Worm (Caenorhabditis elegans) whole organism, L4 larva: Measurements from ENCODE around the gene tag-342.
A peak's percentile ranks its signal among the peaks of the same experiment; 100 is the strongest.

ENCODE experiments used
- F37D6.2 ChIP-seq: sonication (generic microtip); optimal IDR thresholded peaks from 2 replicates; lab custom pipeline; 2016; ENCODE audit warnings: mild to moderate bottlenecking, missing genetic modification characterization, missing compliant biosample characterization
- R02D3.7 ChIP-seq: fragments of 150-350 bp; sonication (generic microtip); optimal IDR thresholded peaks from 3 replicates; lab custom pipeline; 2014; ENCODE audit warnings: missing biosample characterization, missing genetic modification characterization
- T20F7.1 ChIP-seq: fragments of 200-800 bp; sonication (Bioruptor generic); optimal IDR thresholded peaks from 2 replicates; lab custom pipeline; 2018; ENCODE audit warnings: mild to moderate bottlenecking, missing genetic modification characterization, missing compliant biosample characterization
- Y105C5A.15 ChIP-seq: fragments of 200-800 bp; sonication (Bioruptor generic); IDR thresholded peaks from 2 replicates; pipeline ENCODE4 v1.3.6; 2022; ENCODE audit warnings: missing genetic modification characterization, missing compliant biosample characterization
- Y48G9A.11 ChIP-seq: fragments of 200-800 bp; sonication (Bioruptor generic); IDR thresholded peaks from 2 replicates; pipeline ENCODE4 v1.3.6; 2022; ENCODE audit warnings: missing genetic modification reagents, missing genetic modification characterization, missing compliant biosample characterization
- Y5F2A.4 ChIP-seq: fragments of 200-800 bp; sonication (Bioruptor generic); optimal IDR thresholded peaks from 2 replicates; lab custom pipeline; 2018; ENCODE audit warnings: mild to moderate bottlenecking, missing genetic modification characterization, missing compliant biosample characterization
- Y75B8A.6 ChIP-seq: fragments of 200-800 bp; sonication (Bioruptor generic); IDR thresholded peaks from 2 replicates; pipeline ENCODE4 v1.3.6; 2022; ENCODE audit warnings: missing genetic modification reagents, missing genetic modification characterization, missing compliant biosample characterization
- aha-1 ChIP-seq: fragments of 150-350 bp; peaks from one replicate; lab custom pipeline; 2014; ENCODE audit warnings: missing biosample characterization, missing genetic modification characterization
- ama-1 ChIP-seq: fragments of 150-350 bp; optimal IDR thresholded peaks from 2 replicates; lab custom pipeline; 2014; ENCODE audit warnings: inconsistent platforms, mixed read lengths
- arid-1 ChIP-seq: fragments of 200-800 bp; sonication (Bioruptor generic); conservative IDR thresholded peaks from 2 replicates; pipeline ENCODE4 v1.3.6; 2022; ENCODE audit warnings: missing genetic modification reagents, missing genetic modification characterization, missing compliant biosample characterization
- ceh-28 ChIP-seq: fragments of 150-350 bp; optimal IDR thresholded peaks from 2 replicates; lab custom pipeline; 2014; ENCODE audit warnings: missing biosample characterization, missing genetic modification reagents, missing genetic modification characterization
- ceh-32 ChIP-seq: sonication (generic microtip); optimal IDR thresholded peaks from 2 replicates; lab custom pipeline; 2016; ENCODE audit warnings: mild to moderate bottlenecking, missing genetic modification characterization, missing compliant biosample characterization; ENCODE audit not compliant: poor library complexity
- ceh-44 ChIP-seq: fragments of 200-800 bp; sonication (Bioruptor generic); IDR thresholded peaks from 2 replicates; pipeline ENCODE4 v1.3.6; 2022; ENCODE audit warnings: missing genetic modification reagents, missing genetic modification characterization, missing compliant biosample characterization
- ceh-62 ChIP-seq: sonication (generic microtip); optimal IDR thresholded peaks from 2 replicates; lab custom pipeline; 2017; ENCODE audit warnings: missing biosample characterization, missing genetic modification characterization
- cey-2 ChIP-seq: sonication (generic microtip); optimal IDR thresholded peaks from 3 replicates; lab custom pipeline; 2017; ENCODE audit warnings: missing genetic modification characterization, mild to moderate bottlenecking, missing compliant biosample characterization, antibody characterized with exemption, borderline replicate concordance; ENCODE audit not compliant: insufficient read depth
- ctbp-1 ChIP-seq: fragments of 200-800 bp; sonication (Bioruptor generic); IDR thresholded peaks from 2 replicates; pipeline ENCODE4 v1.3.6; 2022; ENCODE audit warnings: missing genetic modification reagents, missing genetic modification characterization, missing compliant biosample characterization
- daf-16 ChIP-seq, 3 experiments: sonication (generic microtip); optimal IDR thresholded peaks; 2 replicates each; lab custom pipeline; 2016 to 2017; ENCODE audit warnings: missing genetic modification characterization in 3 of 3, missing genetic modification reagents in 3 of 3, mild to moderate bottlenecking in 2 of 3, missing compliant biosample characterization in 2 of 3, missing biosample characterization in 1 of 3, moderate library complexity in 1 of 3
- daf-19 ChIP-seq: fragments of 200-800 bp; sonication (Bioruptor generic); conservative IDR thresholded peaks from 2 replicates; pipeline ENCODE4 v1.3.6; 2022; ENCODE audit warnings: missing genetic modification characterization, missing compliant biosample characterization
- dmd-6 ChIP-seq: fragments of 200-800 bp; sonication (Bioruptor generic); IDR thresholded peaks from 2 replicates; pipeline ENCODE4 v1.3.6; 2022; ENCODE audit warnings: missing genetic modification reagents, missing genetic modification characterization, missing compliant biosample characterization
- dmd-9 ChIP-seq: fragments of 200-800 bp; sonication (Bioruptor generic); IDR thresholded peaks from 2 replicates; pipeline ENCODE4 v1.3.6; 2022; ENCODE audit warnings: missing genetic modification reagents, missing genetic modification characterization, missing compliant biosample characterization
- dpl-1 ChIP-seq: fragments of 150-350 bp; optimal IDR thresholded peaks from 2 replicates; lab custom pipeline; 2014; ENCODE audit warnings: missing biosample characterization, missing genetic modification reagents, missing genetic modification characterization
- dve-1 ChIP-seq: sonication (generic microtip); optimal IDR thresholded peaks from 2 replicates; lab custom pipeline; 2017; ENCODE audit warnings: antibody characterized with exemption, mild to moderate bottlenecking, missing genetic modification characterization, missing compliant biosample characterization; ENCODE audit not compliant: insufficient read depth
- hlh-11 ChIP-seq: fragments of 200-800 bp; sonication (Bioruptor generic); optimal IDR thresholded peaks from 2 replicates; lab custom pipeline; 2018; ENCODE audit warnings: mild to moderate bottlenecking, missing genetic modification characterization, missing compliant biosample characterization
- hlh-30 ChIP-seq: sonication (generic microtip); optimal IDR thresholded peaks from 2 replicates; lab custom pipeline; 2017; ENCODE audit warnings: antibody characterized with exemption, mild to moderate bottlenecking, missing genetic modification characterization, missing compliant biosample characterization; ENCODE audit not compliant: insufficient read depth
- lin-29 ChIP-seq: fragments of 200-800 bp; sonication (Bioruptor generic); IDR thresholded peaks from 2 replicates; pipeline ENCODE4 v1.3.6; 2022; ENCODE audit warnings: missing genetic modification reagents, missing genetic modification characterization, missing compliant biosample characterization
- lin-38 ChIP-seq: fragments of 200-800 bp; sonication (Bioruptor generic); IDR thresholded peaks from 2 replicates; pipeline ENCODE4 v1.3.6; 2022; ENCODE audit warnings: missing genetic modification reagents, missing genetic modification characterization, missing compliant biosample characterization
- lir-3 ChIP-seq: sonication (generic microtip); optimal IDR thresholded peaks from 2 replicates; lab custom pipeline; 2016; ENCODE audit warnings: mild to moderate bottlenecking, missing genetic modification characterization, missing compliant biosample characterization
- lsy-2 ChIP-seq, 2 experiments: fragments of 150-350 bp in 1 of 2; sonication (generic microtip) in 1 of 2; optimal IDR thresholded peaks; 2 replicates each; lab custom pipeline; 2014 to 2017; ENCODE audit warnings: missing biosample characterization in 2 of 2, missing genetic modification characterization in 2 of 2
- mep-1 ChIP-seq: fragments of 150-350 bp; sonication (generic microtip); optimal IDR thresholded peaks from 3 replicates; lab custom pipeline; 2014; ENCODE audit warnings: missing biosample characterization, missing genetic modification characterization
- mes-2 ChIP-seq: sonication (generic microtip); optimal IDR thresholded peaks from 2 replicates; lab custom pipeline; 2016; ENCODE audit warnings: missing genotype, mild to moderate bottlenecking, missing genetic modification characterization, missing compliant biosample characterization; ENCODE audit not compliant: poor library complexity, severe bottlenecking
- mxl-2 ChIP-seq: fragments of 200-800 bp; sonication (Bioruptor generic); conservative IDR thresholded peaks from 2 replicates; pipeline ENCODE4 v1.3.6; 2022; ENCODE audit warnings: missing genetic modification reagents, missing genetic modification characterization, missing compliant biosample characterization
- nhr-10 ChIP-seq: fragments of 150-350 bp; optimal IDR thresholded peaks from 2 replicates; lab custom pipeline; 2014; ENCODE audit warnings: missing biosample characterization, missing genetic modification characterization
- nhr-237 ChIP-seq: sonication (generic microtip); optimal IDR thresholded peaks from 2 replicates; lab custom pipeline; 2017; ENCODE audit warnings: missing biosample characterization, missing genetic modification characterization
- nhr-28 ChIP-seq: fragments of 150-350 bp; optimal IDR thresholded peaks from 2 replicates; lab custom pipeline; 2014; ENCODE audit warnings: missing biosample characterization, missing genetic modification characterization
- nhr-41 ChIP-seq: fragments of 200-800 bp; sonication (Bioruptor generic); IDR thresholded peaks from 2 replicates; pipeline ENCODE4 v1.3.6; 2022; ENCODE audit warnings: missing genetic modification reagents, missing genetic modification characterization, missing compliant biosample characterization
- nhr-48 ChIP-seq: sonication (generic microtip); optimal IDR thresholded peaks from 2 replicates; lab custom pipeline; 2016; ENCODE audit warnings: mild to moderate bottlenecking, missing genetic modification characterization, missing compliant biosample characterization
- nhr-6 ChIP-seq: fragments of 150-350 bp; optimal IDR thresholded peaks from 2 replicates; lab custom pipeline; 2014; ENCODE audit warnings: missing biosample characterization, missing genetic modification characterization
- nhr-77 ChIP-seq: fragments of 150-350 bp; optimal IDR thresholded peaks from 2 replicates; lab custom pipeline; 2014; ENCODE audit warnings: missing biosample characterization, missing genetic modification characterization
- saeg-2 ChIP-seq: fragments of 200-800 bp; sonication (Bioruptor generic); IDR thresholded peaks from 2 replicates; pipeline ENCODE4 v1.3.6; 2022; ENCODE audit warnings: missing genetic modification reagents, missing genetic modification characterization, missing compliant biosample characterization
- set-16 ChIP-seq: fragments of 200-800 bp; sonication (Bioruptor generic); IDR thresholded peaks from 2 replicates; pipeline ENCODE4 v1.3.6; 2022; ENCODE audit warnings: missing genetic modification reagents, missing genetic modification characterization, missing compliant biosample characterization
- snpc-1.2 ChIP-seq: fragments of 200-800 bp; sonication (Bioruptor generic); IDR thresholded peaks from 2 replicates; pipeline ENCODE4 v1.3.6; 2022; ENCODE audit warnings: missing genetic modification reagents, missing genetic modification characterization, missing compliant biosample characterization
- snpc-4 ChIP-seq: fragments of 150-350 bp; optimal IDR thresholded peaks from 2 replicates; lab custom pipeline; 2014; ENCODE audit warnings: missing biosample characterization, missing genetic modification characterization
- spr-1 ChIP-seq: sonication (generic microtip); optimal IDR thresholded peaks from 2 replicates; lab custom pipeline; 2016; ENCODE audit warnings: mild to moderate bottlenecking, missing genetic modification characterization, missing compliant biosample characterization
- unc-130 ChIP-seq: sonication (generic microtip); optimal IDR thresholded peaks from 2 replicates; lab custom pipeline; 2016; ENCODE audit warnings: missing genetic modification reagents, missing genetic modification characterization, missing compliant biosample characterization
- unc-39 ChIP-seq: sonication (generic microtip); optimal IDR thresholded peaks from 2 replicates; lab custom pipeline; 2017; ENCODE audit warnings: missing biosample characterization, missing genetic modification characterization
- unc-62 ChIP-seq, 3 experiments: fragments of 150-350 bp in 1 of 3; sonication (generic microtip); optimal IDR thresholded peaks in 2 of 3; peaks in 1 of 3; 1 replicate in 1 of 3; 2 replicates in 2 of 3; lab custom pipeline; 2014 to 2017; ENCODE audit warnings: missing biosample characterization in 3 of 3, missing genetic modification characterization in 3 of 3, missing genetic modification reagents in 3 of 3, missing genotype in 1 of 3
- vab-7 ChIP-seq: fragments of 200-800 bp; sonication (Bioruptor generic); IDR thresholded peaks from 2 replicates; pipeline ENCODE4 v1.3.6; 2022; ENCODE audit warnings: missing genetic modification reagents, missing genetic modification characterization, missing compliant biosample characterization
- ztf-7 ChIP-seq: fragments of 150-350 bp; optimal IDR thresholded peaks from 2 replicates; lab custom pipeline; 2014; ENCODE audit warnings: missing biosample characterization, missing genetic modification characterization

tag-342 gene

DNA sequence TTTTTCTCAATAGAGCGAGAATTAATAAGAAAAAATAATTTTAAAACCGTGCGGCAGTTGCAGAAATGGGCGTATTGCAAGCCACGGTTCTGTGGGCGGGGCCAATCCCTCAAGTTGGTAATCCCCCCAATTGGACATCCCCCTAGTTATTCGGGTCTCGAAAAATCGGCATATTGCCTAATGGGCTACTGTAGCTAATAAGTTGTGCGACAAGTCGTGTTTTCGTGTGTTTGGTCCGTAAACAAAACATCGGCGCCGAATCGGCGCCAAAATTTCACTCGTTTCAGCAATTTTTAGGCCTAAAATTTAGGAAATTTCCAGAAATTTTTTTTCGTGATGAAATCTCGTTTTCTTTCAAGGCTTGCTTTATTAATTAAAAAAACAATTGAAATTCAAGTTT lies 36.4 kb downstream of the tag-342 start:
- no peak for TF ChIP-seq nhr-48 (tag; lab: Kevin White, UChicago)
- TF ChIP-seq saeg-2 (GFP tag; lab: Robert Waterston, UW): no peak
- no peak for TF ChIP-seq daf-19 (GFP tag; lab: Robert Waterston, UW)
- peak; percentile 54; the same call in 1 of the 2 replicates for TF ChIP-seq Y48G9A.11 (GFP tag; lab: Robert Waterston, UW)
- no peak for TF ChIP-seq R02D3.7 (tag; lab: Kevin White, UChicago)
- TF ChIP-seq lir-3 (tag; lab: Kevin White, UChicago): no peak
- no peak for TF ChIP-seq unc-39 (tag; lab: Kevin White, UChicago)
- no peak for TF ChIP-seq F37D6.2 (tag; lab: Kevin White, UChicago)
- TF ChIP-seq aha-1 (tag; lab: Kevin White, UChicago): no peak
- TF ChIP-seq ceh-62: no peak
- no peak for TF ChIP-seq ceh-28 (tag; lab: Kevin White, UChicago)
- no peak for TF ChIP-seq ztf-7 (tag; lab: Kevin White, UChicago)
- no peak for TF ChIP-seq nhr-237 (tag; lab: Kevin White, UChicago)
- TF ChIP-seq nhr-10 (tag; lab: Kevin White, UChicago): no peak
- TF ChIP-seq ceh-32 (tag; lab: Kevin White, UChicago): no peak
- no peak for TF ChIP-seq ctbp-1 (GFP tag; lab: Robert Waterston, UW)
- no peak for TF ChIP-seq set-16 (GFP tag; lab: Robert Waterston, UW)
- no peak for TF ChIP-seq spr-1 (tag; lab: Kevin White, UChicago)
- peak; percentile 65 for TF ChIP-seq unc-130
- TF ChIP-seq Y5F2A.4 (GFP tag; lab: Kevin White, UChicago): no peak
- 0 out of 2 replicates have a peak, but pooled peaks have one; percentile 28 for TF ChIP-seq dmd-9
- TF ChIP-seq arid-1 (GFP tag; lab: Robert Waterston, UW): 0 out of 2 replicates have a peak, but pooled peaks have one; percentile 5
- TF ChIP-seq lin-38 (GFP tag; lab: Robert Waterston, UW): peak; percentile 61
- no peak for TF ChIP-seq cey-2 (tag; lab: Kevin White, UChicago)
- no peak for TF ChIP-seq lin-29 (GFP tag; lab: Robert Waterston, UW)
- TF ChIP-seq dmd-6 (GFP tag; lab: Robert Waterston, UW): no peak
- peak; percentile 67; the same call in 1 of the 2 replicates for TF ChIP-seq snpc-1.2 (GFP tag; lab: Robert Waterston, UW)
- TF ChIP-seq, all 104 proteins: peak for 6

ce11 chrIII:9507799-9508198 lies 39.8 kb downstream of the tag-342 start, which contains the start of gene vha-14:
Gene vha-14 (plus strand): TSS chrIII:9508100.
- TF ChIP-seq dve-1 (tag; lab: Kevin White, UChicago): peak; percentile 27
- TF ChIP-seq aha-1 (tag; lab: Kevin White, UChicago): peak; percentile 67
- TF ChIP-seq lin-38 (GFP tag; lab: Robert Waterston, UW): peak; percentile 75
- TF ChIP-seq unc-62 (GFP tag; optimal IDR thresholded peaks at IDR 0.05 in 1 of 2; lab: Kevin White, UChicago): peak in 1 of 2 experiments; percentile 69
- TF ChIP-seq unc-62 (tag; optimal IDR thresholded peaks at IDR 0.05; lab: Kevin White, UChicago): no peak
- TF ChIP-seq mes-2 (tag; lab: Kevin White, UChicago): peak; percentile 21
- no peak for TF ChIP-seq vab-7
- TF ChIP-seq dpl-1 (GFP tag; lab: Kevin White, UChicago): peak; percentile 35
- TF ChIP-seq snpc-4 (tag; lab: Kevin White, UChicago): no peak
- TF ChIP-seq Y105C5A.15: no peak
- peak; percentile 46 for TF ChIP-seq T20F7.1 (GFP tag; lab: Kevin White, UChicago)
- no peak for TF ChIP-seq ctbp-1 (GFP tag; lab: Robert Waterston, UW)
- TF ChIP-seq daf-16 (GFP tag; optimal IDR thresholded peaks at IDR 0.05; lab: Kevin White, UChicago): no peak
- TF ChIP-seq daf-16 (tag; optimal IDR thresholded peaks at IDR 0.05; lab: Kevin White, UChicago): peak; percentile 33
- peak; percentile 97 for TF ChIP-seq nhr-6 (tag; lab: Kevin White, UChicago)
- no peak for TF ChIP-seq mxl-2
- peak; percentile 77 for TF ChIP-seq mep-1 (tag; lab: Kevin White, UChicago)
- peak; percentile 65 for TF ChIP-seq nhr-28 (tag; lab: Kevin White, UChicago)
- no peak for TF ChIP-seq dmd-9
- TF ChIP-seq hlh-11 (tag; lab: Kevin White, UChicago): peak; percentile 22
- TF ChIP-seq lsy-2 (tag; optimal IDR thresholded peaks at IDR 0.05; lab: Kevin White, UChicago): peak in 1 of 2 experiments; percentile 71
- no peak for TF ChIP-seq ceh-44
- no peak for TF ChIP-seq Y48G9A.11 (GFP tag; lab: Robert Waterston, UW)
- no peak for TF ChIP-seq saeg-2 (GFP tag; lab: Robert Waterston, UW)
- no peak for TF ChIP-seq nhr-41 (GFP tag; lab: Robert Waterston, UW)
- TF ChIP-seq hlh-30 (tag; lab: Kevin White, UChicago): peak; percentile 92
- TF ChIP-seq ama-1 (lab: Kevin White, UChicago): peak; percentile 43
- peak; percentile 79 for TF ChIP-seq nhr-77 (tag; lab: Kevin White, UChicago)
- no peak for TF ChIP-seq Y75B8A.6
